Fruit fly (Drosophila melanogaster) whole organism, wandering third instar larva: ENCODE data around the gene slgA.
A peak's percentile ranks its signal among the peaks of the same experiment; 100 is the strongest.

ENCODE experiments used
- Abd-B ChIP-seq: fragments of >200 bp; optimal IDR thresholded peaks from 2 replicates; lab custom pipeline; 2017; ENCODE audit warnings: missing biosample characterization, missing genetic modification characterization
- CG32264 ChIP-seq: fragments of 200-800 bp; sonication (Bioruptor generic); optimal IDR thresholded peaks from 2 replicates; lab custom pipeline; 2016; ENCODE audit warnings: missing biosample characterization, missing genetic modification characterization
- CG9705 ChIP-seq: fragments of 200-800 bp; sonication (Bioruptor generic); optimal IDR thresholded peaks from 2 replicates; lab custom pipeline; 2018; ENCODE audit warnings: missing biosample characterization, mild to moderate bottlenecking, missing genetic modification characterization
- Dfd ChIP-seq: fragments of >200 bp; optimal IDR thresholded peaks from 2 replicates; lab custom pipeline; 2017; ENCODE audit warnings: missing biosample characterization, missing genetic modification characterization
- GATAd ChIP-seq: sonication (Bioruptor generic); optimal IDR thresholded peaks from 2 replicates; lab custom pipeline; 2016; ENCODE audit warnings: missing biosample characterization, missing genetic modification characterization
- HLH106 ChIP-seq: fragments of 200-800 bp; optimal IDR thresholded peaks from 3 replicates; lab custom pipeline; 2019; ENCODE audit warnings: missing biosample characterization, mild to moderate bottlenecking, missing genetic modification characterization, moderate library complexity
- Hnf4 ChIP-seq: fragments of 200-800 bp; sonication (Bioruptor generic); optimal IDR thresholded peaks from 2 replicates; lab custom pipeline; 2016; ENCODE audit warnings: missing biosample characterization, mild to moderate bottlenecking, missing genetic modification characterization
- Hr78 ChIP-seq: fragments of >200 bp; optimal IDR thresholded peaks from 2 replicates; lab custom pipeline; 2017; ENCODE audit warnings: missing biosample characterization, missing genetic modification characterization
- Mio ChIP-seq: sonication (Bioruptor generic); optimal IDR thresholded peaks from 2 replicates; lab custom pipeline; 2016; ENCODE audit warnings: missing biosample characterization, missing genetic modification characterization
- Myc ChIP-seq: fragments of >200 bp; optimal IDR thresholded peaks from 2 replicates; lab custom pipeline; 2017
- OdsH ChIP-seq: fragments of 200-800 bp; sonication (Bioruptor generic); optimal IDR thresholded peaks from 2 replicates; lab custom pipeline; 2016; ENCODE audit warnings: missing biosample characterization, mild to moderate bottlenecking, missing genetic modification characterization
- Rel ChIP-seq, 2 experiments: fragments of 200-800 bp; sonication (Bioruptor generic) in 1 of 2; optimal IDR thresholded peaks; 2 replicates in 1 of 2; 3 replicates in 1 of 2; lab custom pipeline; 2016 to 2019; ENCODE audit warnings: mild to moderate bottlenecking in 2 of 2, missing biosample characterization in 2 of 2, missing genetic modification characterization in 2 of 2, moderate library complexity in 1 of 2
- Sp1 ChIP-seq: fragments of 200-800 bp; sonication (Bioruptor generic); optimal IDR thresholded peaks from 3 replicates; lab custom pipeline; 2019; ENCODE audit warnings: missing biosample characterization, mild to moderate bottlenecking, missing genetic modification characterization, moderate library complexity
- Vsx2 ChIP-seq: fragments of 200-300, 225-300 bp; sonication (Bioruptor generic); optimal IDR thresholded peaks from 2 replicates; lab custom pipeline; 2018; ENCODE audit warnings: missing biosample characterization, missing genetic modification characterization; ENCODE audit not compliant: partially characterized antibody
- br ChIP-seq: fragments of 200-800 bp; sonication (Bioruptor generic); optimal IDR thresholded peaks from 2 replicates; lab custom pipeline; 2016; ENCODE audit warnings: missing biosample characterization, missing genetic modification characterization
- dl ChIP-seq, 2 experiments: fragments of 175-275, 200-275 bp in 1 of 2; fragments of 200-275 bp in 1 of 2; sonication (Bioruptor generic); optimal IDR thresholded peaks; lab custom pipeline; 2018; ENCODE audit warnings: mild to moderate bottlenecking in 2 of 2, missing biosample characterization in 2 of 2, missing genetic modification characterization in 2 of 2, moderate library complexity in 2 of 2; ENCODE audit not compliant: partially characterized antibody in 2 of 2, insufficient read depth in 1 of 2
- dmrt93B ChIP-seq: fragments of 200-800 bp; sonication (Bioruptor generic); optimal IDR thresholded peaks from 2 replicates; lab custom pipeline; 2018; ENCODE audit warnings: missing biosample characterization, mild to moderate bottlenecking, missing genetic modification characterization
- dsf ChIP-seq: sonication (Bioruptor generic); optimal IDR thresholded peaks from 2 replicates; lab custom pipeline; 2016; ENCODE audit warnings: missing biosample characterization, missing genetic modification characterization, borderline replicate concordance
- ey ChIP-seq: fragments of 200-800 bp; sonication (Bioruptor generic); optimal IDR thresholded peaks from 2 replicates; lab custom pipeline; 2016; ENCODE audit warnings: missing biosample characterization, missing genetic modification characterization
- foxo ChIP-seq, 2 experiments: fragments of 200-800 bp; sonication (Bioruptor generic); optimal IDR thresholded peaks; 2 replicates in 1 of 2; 3 replicates in 1 of 2; lab custom pipeline; 2016 to 2017; ENCODE audit warnings: missing biosample characterization in 2 of 2, missing genetic modification characterization in 2 of 2
- fru ChIP-seq: fragments of 200-800 bp; sonication (Bioruptor generic); optimal IDR thresholded peaks from 3 replicates; lab custom pipeline; 2016; ENCODE audit warnings: missing biosample characterization, mild to moderate bottlenecking, missing genetic modification characterization
- h ChIP-seq: fragments of 200-800 bp; sonication (Bioruptor generic); optimal IDR thresholded peaks from 3 replicates; lab custom pipeline; 2016; ENCODE audit warnings: missing biosample characterization, mild to moderate bottlenecking, missing genetic modification characterization
- jim ChIP-seq: fragments of 175-275, 200-325 bp; sonication (Bioruptor generic); optimal IDR thresholded peaks from 2 replicates; lab custom pipeline; 2016; ENCODE audit warnings: missing biosample characterization, mild to moderate bottlenecking, missing genetic modification characterization
- lola ChIP-seq: fragments of >200 bp; optimal IDR thresholded peaks from 2 replicates; lab custom pipeline; 2017; ENCODE audit warnings: missing biosample characterization, missing genetic modification characterization
- pan ChIP-seq: fragments of >200 bp; optimal IDR thresholded peaks from 2 replicates; lab custom pipeline; 2017
- psq ChIP-seq: fragments of 200-800 bp; sonication (Bioruptor generic); optimal IDR thresholded peaks from 3 replicates; lab custom pipeline; 2017; ENCODE audit warnings: missing biosample characterization, mild to moderate bottlenecking, missing genetic modification characterization, moderate library complexity
- rgr ChIP-seq: fragments of 200-800 bp; sonication (Bioruptor generic); optimal IDR thresholded peaks from 3 replicates; lab custom pipeline; 2016; ENCODE audit warnings: missing biosample characterization, mild to moderate bottlenecking, missing genetic modification characterization
- sage ChIP-seq: fragments of 200-800 bp; sonication (Bioruptor generic); optimal IDR thresholded peaks from 2 replicates; lab custom pipeline; 2016; ENCODE audit warnings: missing biosample characterization, mild to moderate bottlenecking, missing genetic modification characterization
- sv ChIP-seq: fragments of 200-800 bp; sonication (Bioruptor generic); optimal IDR thresholded peaks from 3 replicates; lab custom pipeline; 2016; ENCODE audit warnings: missing biosample characterization, missing genetic modification characterization
- tai ChIP-seq: sonication (Bioruptor generic); optimal IDR thresholded peaks from 2 replicates; lab custom pipeline; 2016; ENCODE audit warnings: missing biosample characterization, missing genetic modification characterization
- usp ChIP-seq: fragments of >200 bp; optimal IDR thresholded peaks from 2 replicates; lab custom pipeline; 2017; ENCODE audit warnings: missing biosample characterization, missing genetic modification characterization
- woc ChIP-seq: sonication (Bioruptor generic); optimal IDR thresholded peaks from 2 replicates; lab custom pipeline; 2016; ENCODE audit warnings: missing biosample characterization, mild to moderate bottlenecking, missing genetic modification characterization

slgA gene

DNA sequence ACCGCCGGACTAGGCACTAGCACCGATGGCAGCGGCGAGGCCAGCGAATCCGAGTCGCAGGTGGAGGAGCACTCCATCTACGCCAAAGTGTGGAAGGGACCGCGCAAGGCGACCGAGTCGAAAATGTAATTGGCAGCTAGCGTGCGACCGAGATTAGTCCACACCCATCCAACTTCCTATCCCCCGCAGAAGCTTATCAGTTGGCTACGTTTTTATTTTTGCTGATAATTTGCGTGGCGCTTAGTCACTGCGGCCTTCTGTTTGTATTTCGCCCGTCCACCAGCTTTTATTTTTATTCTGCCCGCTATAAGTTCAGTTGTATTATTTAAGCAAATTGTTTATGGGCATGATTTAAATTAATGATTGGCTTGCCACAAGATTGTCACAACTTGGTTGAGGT is 20.3 kb upstream of the slgA start:
- TF ChIP-seq rgr (peak; percentile 48), h (GFP tag; lab: Kevin White, UChicago) (peak; percentile 82), dmrt93B (GFP tag; lab: Kevin White, UChicago) (no peak)

DNA sequence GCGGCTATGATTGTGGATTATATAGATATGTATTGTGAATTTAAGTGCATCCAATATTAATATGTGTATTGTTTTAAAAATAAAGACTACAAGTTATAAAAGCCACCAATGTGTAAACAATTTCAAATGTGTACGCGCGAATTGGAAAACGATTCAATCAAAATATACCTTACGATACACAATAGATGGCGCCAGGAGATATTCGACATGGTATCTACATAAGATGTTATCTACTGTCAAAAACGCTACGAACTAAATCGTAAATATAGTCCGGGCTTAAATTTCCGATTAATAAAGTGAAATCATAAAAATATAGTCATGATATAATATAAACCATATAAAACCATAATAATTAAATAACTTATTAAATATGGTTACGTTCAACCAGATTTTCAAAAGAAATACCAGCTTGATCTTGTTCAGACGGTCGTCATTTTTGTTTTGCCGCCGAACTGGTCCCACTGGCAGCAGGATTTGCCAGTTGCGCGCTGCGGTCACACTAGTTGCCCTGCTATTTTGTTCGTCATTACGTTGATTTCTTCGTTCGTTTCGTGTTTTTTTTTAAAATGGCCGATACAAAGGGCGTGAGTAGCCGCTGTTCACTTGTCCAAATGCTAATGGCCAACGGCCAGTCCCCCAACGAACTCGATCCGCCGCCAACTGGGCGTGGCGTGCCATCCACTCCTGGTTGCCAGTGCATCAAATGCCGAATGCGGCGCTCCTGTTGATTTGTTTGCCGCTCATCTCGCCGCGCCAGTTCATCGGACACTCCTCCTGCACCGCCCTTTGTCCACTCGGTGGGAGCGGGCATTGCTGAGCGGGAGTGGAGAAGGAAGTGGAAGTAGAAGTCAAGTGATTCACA is 15.8 kb upstream of the slgA start, which contains the start of gene Septin1:
Septin1 (plus strand) TSS at position 477 of the 862 bp plus-strand sequence.
- TF ChIP-seq CG9705 (GFP tag; lab: Kevin White, UChicago) (no peak), Sp1 (GFP tag; lab: Kevin White, UChicago) (peak; percentile 27), CG32264 (GFP tag; lab: Kevin White, UChicago) (no peak), Myc (lab: Kevin White, UChicago) (peak; percentile 31), Rel (GFP tag; optimal IDR thresholded peaks at IDR 0.05; lab: Kevin White, UChicago) (no peak), Rel (tag; optimal IDR thresholded peaks at IDR 0.05; lab: Kevin White, UChicago) (peak; percentile 25)

DNA sequence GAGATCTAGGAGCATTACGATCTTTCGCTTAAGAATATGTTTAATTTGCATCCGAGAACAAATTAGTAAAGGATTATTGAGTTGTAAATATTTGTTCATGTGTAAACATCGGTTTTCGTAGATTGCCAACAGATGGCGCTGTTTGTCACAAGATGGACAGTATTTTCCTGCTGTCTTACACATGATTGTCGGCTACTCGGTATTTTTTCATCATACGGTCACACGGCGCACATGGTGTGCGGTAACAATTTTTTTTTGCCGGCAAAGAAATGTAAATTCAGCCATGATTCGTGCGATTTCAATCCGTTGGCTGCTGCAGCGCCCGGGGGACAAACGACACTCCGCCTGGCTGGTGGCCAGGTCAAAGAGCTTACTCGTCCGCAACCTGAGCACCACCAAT is 10.9 kb upstream of the slgA start, which contains the start of the genes bbx and waw:
bbx (plus strand) TSS at position 151 of the 400 bp plus-strand sequence.
waw (plus strand) TSS at position 151 of the 400 bp plus-strand sequence.
- TF ChIP-seq sage (GFP tag; lab: Kevin White, UChicago) (no peak), lola (GFP tag; lab: Kevin White, UChicago) (no peak), Sp1 (GFP tag; lab: Kevin White, UChicago) (peak; percentile 12), fru (GFP tag; lab: Kevin White, UChicago) (no peak), br (GFP tag; lab: Kevin White, UChicago) (no peak), foxo (GFP tag; optimal IDR thresholded peaks at IDR 0.05; lab: Kevin White, UChicago) (peak in 1 of 2 experiments; percentile 33), dl (GFP tag; optimal IDR thresholded peaks at IDR 0.05; lab: Kevin White, UChicago; ENCODE audit: insufficient read depth in 1 of 2, partially characterized antibody in 2 of 2) (no peak), OdsH (GFP tag; lab: Kevin White, UChicago) (no peak), rgr (peak; percentile 51), Vsx2 (GFP tag; lab: Kevin White, UChicago) (no peak), jim (GFP tag; lab: Kevin White, UChicago) (no peak), sv (no peak), GATAd (GFP tag; lab: Kevin White, UChicago) (no peak), Rel (GFP tag; optimal IDR thresholded peaks at IDR 0.05; lab: Kevin White, UChicago) (no peak), Rel (tag; optimal IDR thresholded peaks at IDR 0.05; lab: Kevin White, UChicago) (no peak), Abd-B (GFP tag; lab: Kevin White, UChicago) (no peak), Hnf4 (GFP tag; lab: Kevin White, UChicago) (no peak), Myc (lab: Kevin White, UChicago) (peak; percentile 34), dsf (no peak), pan (no peak), Dfd (GFP tag; lab: Kevin White, UChicago) (no peak), psq (GFP tag; lab: Kevin White, UChicago) (no peak), tai (GFP tag; lab: Kevin White, UChicago) (no peak), CG32264 (GFP tag; lab: Kevin White, UChicago) (no peak), h (GFP tag; lab: Kevin White, UChicago) (peak; percentile 4), HLH106 (tag; lab: Kevin White, UChicago) (peak; percentile 2), dmrt93B (GFP tag; lab: Kevin White, UChicago) (no peak), usp (GFP tag; lab: Kevin White, UChicago) (no peak), woc (GFP tag; lab: Kevin White, UChicago) (no peak), Mio (GFP tag; lab: Kevin White, UChicago) (no peak), ey (GFP tag; lab: Kevin White, UChicago) (no peak)

DNA sequence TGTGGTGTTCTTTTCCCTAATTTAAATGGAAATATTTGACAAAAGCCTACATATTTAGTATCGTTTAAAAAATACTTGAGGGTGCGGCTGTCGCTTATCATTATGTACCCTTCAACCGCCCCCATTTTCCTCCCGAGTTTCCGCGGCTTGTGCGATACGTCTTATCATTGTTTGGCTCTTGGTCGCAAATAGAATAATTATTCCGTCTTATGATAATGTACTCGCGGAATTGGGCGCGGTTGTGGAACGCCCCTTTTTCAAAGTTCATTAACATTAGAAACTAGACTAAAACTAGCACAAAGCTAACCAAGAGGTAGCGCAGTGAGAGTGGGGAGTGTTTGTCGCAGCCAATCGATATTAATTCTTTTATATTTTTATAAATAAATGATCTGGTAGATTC is 8.4 kb upstream of the slgA start:
- TF ChIP-seq Hr78: no peak
- TF ChIP-seq pan: no peak
- TF ChIP-seq Sp1 (GFP tag; lab: Kevin White, UChicago): peak; percentile 6
- no peak for TF ChIP-seq woc (GFP tag; lab: Kevin White, UChicago)
